Fruit fly (Drosophila melanogaster) S2 (cell line): ENCODE measurements around the gene CG10064.

ENCODE experiments used
- CG8478 ChIP-seq: fragments of >200 bp; optimal IDR thresholded peaks from 2 replicates; lab custom pipeline; 2018
- CTCF ChIP-seq, 2 experiments: fragments of >200 bp; optimal IDR thresholded peaks; 2 replicates each; lab custom pipeline; 2018

DNA sequence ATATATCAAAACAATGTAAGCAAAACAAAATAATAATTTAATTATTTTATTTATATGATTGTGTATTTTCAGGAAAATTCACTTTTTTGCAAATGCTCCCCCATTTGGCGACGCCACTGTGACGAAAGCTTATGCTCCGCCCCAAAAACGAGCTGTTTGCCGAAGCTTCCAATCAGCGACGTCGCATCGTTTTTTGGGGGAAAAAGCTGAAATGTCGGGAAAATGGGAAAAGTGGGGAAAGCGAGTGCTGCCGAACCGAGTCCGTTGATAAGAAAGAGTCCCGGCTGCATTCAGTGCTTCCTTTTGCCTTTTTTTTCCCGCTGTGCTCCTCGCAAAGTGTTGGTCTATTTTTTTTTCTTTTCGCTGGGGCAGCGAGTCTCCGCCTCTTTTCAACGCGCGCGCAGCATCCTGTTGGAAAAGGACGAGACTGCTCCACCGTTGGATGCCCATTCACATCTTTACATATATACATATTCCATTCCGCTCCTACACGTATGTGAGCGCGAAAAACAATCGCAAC is 32.8 kb downstream of the CG10064 start:
- TF ChIP-seq CG8478 (lab: Kevin White, UChicago) (no peak), CTCF (optimal IDR thresholded peaks at IDR 0.05; lab: Kevin White, UChicago) (no peak)
